Fruit fly (Drosophila melanogaster) whole organism, embryonic: ENCODE measurements around the gene CG16727.
A peak's percentile ranks its signal among the peaks of the same experiment; 100 is the strongest.

Experiments used
- Atf-2 ChIP-seq: fragments of 200-800 bp; sonication (Bioruptor generic); optimal IDR thresholded peaks from 2 replicates; lab custom pipeline; 2016; ENCODE audit warnings: missing biosample characterization, missing genetic modification characterization
- Bteb2 ChIP-seq: fragments of 200-800 bp; sonication (Bioruptor generic); optimal IDR thresholded peaks from 2 replicates; lab custom pipeline; 2016; ENCODE audit warnings: missing biosample characterization, missing genetic modification characterization
- CG10274 ChIP-seq: fragments of 200-800 bp; sonication (Bioruptor generic); optimal IDR thresholded peaks from 3 replicates; lab custom pipeline; 2017; ENCODE audit warnings: missing biosample characterization, mild to moderate bottlenecking, missing genetic modification characterization
- CG10366 ChIP-seq: fragments of 200-800 bp; sonication (Bioruptor generic); IDR thresholded peaks from 2 replicates; pipeline ENCODE4 v1.3.6; 2022; ENCODE audit warnings: missing biosample characterization, missing genetic modification characterization
- CG11247 ChIP-seq: fragments of 200-800 bp; sonication (Bioruptor generic); IDR thresholded peaks from 2 replicates; pipeline ENCODE4 v1.3.6; 2022; ENCODE audit warnings: missing biosample characterization, missing genetic modification characterization
- CG12155 ChIP-seq: fragments of 200-800 bp; sonication (Bioruptor generic); optimal IDR thresholded peaks from 3 replicates; lab custom pipeline; 2016; ENCODE audit warnings: missing biosample characterization, missing genetic modification characterization
- CG13296 ChIP-seq: fragments of 200-800 bp; sonication (Bioruptor generic); optimal IDR thresholded peaks from 3 replicates; lab custom pipeline; 2018; ENCODE audit warnings: missing biosample characterization, mild to moderate bottlenecking, missing genetic modification characterization
- CG14965 ChIP-seq: fragments of 200-800 bp; sonication (Bioruptor generic); optimal IDR thresholded peaks from 2 replicates; lab custom pipeline; 2016; ENCODE audit warnings: missing biosample characterization, missing genetic modification characterization, borderline replicate concordance
- CG15011 ChIP-seq: fragments of 200-800 bp; sonication (Bioruptor generic); optimal IDR thresholded peaks from 3 replicates; lab custom pipeline; 2018; ENCODE audit warnings: missing biosample characterization, mild to moderate bottlenecking, missing genetic modification characterization
- CG16815 ChIP-seq: fragments of 200-800 bp; sonication (Bioruptor generic); optimal IDR thresholded peaks from 3 replicates; lab custom pipeline; 2017; ENCODE audit warnings: missing biosample characterization, mild to moderate bottlenecking, missing genetic modification characterization
- CG17361 ChIP-seq: fragments of 200-800 bp; sonication (Bioruptor generic); IDR thresholded peaks from 3 replicates; pipeline ENCODE4 v1.3.6; 2022; ENCODE audit warnings: missing biosample characterization, missing genetic modification characterization
- CG1832 ChIP-seq: fragments of 200-800 bp; sonication (Bioruptor generic); optimal IDR thresholded peaks from 2 replicates; lab custom pipeline; 2017; ENCODE audit warnings: missing biosample characterization, mild to moderate bottlenecking, missing genetic modification characterization, inconsistent platforms
- CG18476 ChIP-seq: fragments of 200-800 bp; sonication (Bioruptor generic); optimal IDR thresholded peaks from 2 replicates; lab custom pipeline; 2016; ENCODE audit warnings: missing biosample characterization, mild to moderate bottlenecking, missing genetic modification characterization
- CG18619 ChIP-seq: fragments of 200-800 bp; sonication (Bioruptor generic); optimal IDR thresholded peaks from 3 replicates; lab custom pipeline; 2017; ENCODE audit warnings: missing biosample characterization, mild to moderate bottlenecking, missing genetic modification characterization
- CG2116 ChIP-seq: fragments of 200-800 bp; sonication (Bioruptor generic); optimal IDR thresholded peaks from 3 replicates; lab custom pipeline; 2018; ENCODE audit warnings: missing biosample characterization, mild to moderate bottlenecking, missing genetic modification characterization
- CG2875 ChIP-seq: fragments of 200-800 bp; sonication (Bioruptor generic); optimal IDR thresholded peaks from 2 replicates; lab custom pipeline; 2017; ENCODE audit warnings: missing biosample characterization, mild to moderate bottlenecking, missing genetic modification characterization, missing genetic modification reagents
- CG30431 ChIP-seq: fragments of 200-800 bp; sonication (Bioruptor generic); optimal IDR thresholded peaks from 2 replicates; lab custom pipeline; 2017; ENCODE audit warnings: missing biosample characterization, missing genetic modification characterization
- CG32532 ChIP-seq: fragments of 200-800 bp; sonication (Bioruptor generic); IDR thresholded peaks from 2 replicates; pipeline ENCODE4 v1.3.6; 2022; ENCODE audit warnings: missing biosample characterization, missing genetic modification characterization
- CG3281 ChIP-seq: fragments of 200-800 bp; sonication (Bioruptor generic); optimal IDR thresholded peaks from 3 replicates; lab custom pipeline; 2017; ENCODE audit warnings: missing biosample characterization, mild to moderate bottlenecking, missing genetic modification characterization
- CG3995 ChIP-seq: fragments of 200-800 bp; sonication (Bioruptor generic); optimal IDR thresholded peaks from 3 replicates; lab custom pipeline; 2016; ENCODE audit warnings: missing biosample characterization, missing genetic modification characterization
- CG6254 ChIP-seq: fragments of 200-800 bp; sonication (Bioruptor generic); optimal IDR thresholded peaks from 3 replicates; lab custom pipeline; 2017; ENCODE audit warnings: mild to moderate bottlenecking, missing biosample characterization, missing genetic modification reagents, missing genetic modification characterization
- CG6683 ChIP-seq: fragments of 200-800 bp; sonication (Bioruptor generic); optimal IDR thresholded peaks from 2 replicates; lab custom pipeline; 2017; ENCODE audit warnings: missing biosample characterization, mild to moderate bottlenecking, missing genetic modification characterization, missing genetic modification reagents
- E2f1 ChIP-seq: fragments of 200-800 bp; sonication (Bioruptor generic); IDR thresholded peaks from 2 replicates; pipeline ENCODE4 v1.3.6; 2022; ENCODE audit warnings: missing biosample characterization, missing genetic modification characterization
- Fer2 ChIP-seq: fragments of 200-800 bp; sonication (Bioruptor generic); optimal IDR thresholded peaks from 2 replicates; lab custom pipeline; 2018; ENCODE audit warnings: missing biosample characterization, mild to moderate bottlenecking, missing genetic modification characterization, moderate library complexity
- Gug ChIP-seq: fragments of 200-800 bp; sonication (Bioruptor generic); IDR thresholded peaks from 4 replicates; pipeline ENCODE4 v1.3.6; 2022; ENCODE audit warnings: missing biosample characterization, missing genetic modification characterization
- HLH54F ChIP-seq: fragments of 200-800 bp; sonication (Bioruptor generic); optimal IDR thresholded peaks from 3 replicates; lab custom pipeline; 2016; ENCODE audit warnings: missing biosample characterization, missing genetic modification characterization
- Hr39 ChIP-seq: fragments of >200 bp; optimal IDR thresholded peaks from 2 replicates; lab custom pipeline; 2017
- MESR4 ChIP-seq: fragments of 200-800 bp; sonication (Bioruptor generic); optimal IDR thresholded peaks from 2 replicates; lab custom pipeline; 2018; ENCODE audit warnings: missing biosample characterization, mild to moderate bottlenecking, missing genetic modification characterization, moderate library complexity
- Myb ChIP-seq: fragments of 200-800 bp; sonication (Bioruptor generic); optimal IDR thresholded peaks from 2 replicates; lab custom pipeline; 2016; ENCODE audit warnings: missing biosample characterization, missing genetic modification characterization
- NC2α ChIP-seq: fragments of 200-800 bp; sonication (Bioruptor generic); optimal IDR thresholded peaks from 2 replicates; lab custom pipeline; 2016; ENCODE audit warnings: missing biosample characterization, missing genetic modification characterization
- Nf-YB ChIP-seq: fragments of 200-800 bp; sonication (Bioruptor generic); optimal IDR thresholded peaks from 3 replicates; lab custom pipeline; 2019; ENCODE audit warnings: missing biosample characterization, mild to moderate bottlenecking, missing genetic modification characterization, moderate library complexity
- Sry-β ChIP-seq: fragments of 200-800 bp; sonication (Bioruptor generic); optimal IDR thresholded peaks from 2 replicates; lab custom pipeline; 2018; ENCODE audit warnings: missing biosample characterization, mild to moderate bottlenecking, missing genetic modification characterization, moderate library complexity
- Ssrp ChIP-seq: fragments of 200-800 bp; sonication (Bioruptor generic); optimal IDR thresholded peaks from 2 replicates; lab custom pipeline; 2018; ENCODE audit warnings: missing biosample characterization, mild to moderate bottlenecking, missing genetic modification characterization, moderate library complexity
- abd-A ChIP-seq: fragments of 200-800 bp; sonication (Bioruptor generic); optimal IDR thresholded peaks from 3 replicates; lab custom pipeline; 2019; ENCODE audit warnings: missing biosample characterization, mild to moderate bottlenecking, missing genetic modification characterization, moderate library complexity
- ac ChIP-seq: fragments of 200-800 bp; sonication (Bioruptor generic); optimal IDR thresholded peaks from 3 replicates; lab custom pipeline; 2017; ENCODE audit warnings: missing biosample characterization, mild to moderate bottlenecking, missing genetic modification characterization
- amos ChIP-seq: fragments of 200-800 bp; sonication (Bioruptor generic); IDR thresholded peaks from 2 replicates; pipeline ENCODE4 v1.3.6; 2022; ENCODE audit warnings: missing biosample characterization, missing genetic modification characterization; ENCODE audit not compliant: partially characterized antibody
- ap ChIP-seq: fragments of 200-800 bp; sonication (Bioruptor generic); IDR thresholded peaks from 2 replicates; pipeline ENCODE4 v1.3.6; 2022; ENCODE audit warnings: missing biosample characterization, missing genetic modification characterization
- btn ChIP-seq: fragments of 200-800 bp; sonication (Bioruptor generic); optimal IDR thresholded peaks from 2 replicates; lab custom pipeline; 2016; ENCODE audit warnings: missing biosample characterization, missing genetic modification characterization
- chinmo ChIP-seq: fragments of 200-800 bp; sonication (Bioruptor generic); IDR thresholded peaks from 4 replicates; pipeline ENCODE4 v1.3.6; 2022; ENCODE audit warnings: missing biosample characterization, missing genetic modification characterization; ENCODE audit not compliant: partially characterized antibody
- disco-r ChIP-seq: fragments of 200-800 bp; sonication (Bioruptor generic); optimal IDR thresholded peaks from 2 replicates; lab custom pipeline; 2016; ENCODE audit warnings: missing biosample characterization, missing genetic modification characterization
- dmrt11E ChIP-seq: fragments of 200-800 bp; sonication (Bioruptor generic); optimal IDR thresholded peaks from 3 replicates; lab custom pipeline; 2018; ENCODE audit warnings: missing biosample characterization, mild to moderate bottlenecking, missing genetic modification characterization, moderate library complexity
- dmrt99B ChIP-seq: fragments of 200-800 bp; sonication (Bioruptor generic); optimal IDR thresholded peaks from 2 replicates; lab custom pipeline; 2018; ENCODE audit warnings: missing biosample characterization, mild to moderate bottlenecking, missing genetic modification characterization, moderate library complexity
- fu2 ChIP-seq: fragments of 200-800 bp; sonication (Bioruptor generic); optimal IDR thresholded peaks from 2 replicates; lab custom pipeline; 2016; ENCODE audit warnings: missing biosample characterization, missing genetic modification characterization
- lmd ChIP-seq: fragments of 200-800 bp; sonication (Bioruptor generic); IDR thresholded peaks from 2 replicates; pipeline ENCODE4 v1.3.6; 2022; ENCODE audit warnings: missing biosample characterization, missing genetic modification characterization
- pita ChIP-seq: fragments of 200-800 bp; sonication (Bioruptor generic); optimal IDR thresholded peaks from 2 replicates; lab custom pipeline; 2017; ENCODE audit warnings: missing biosample characterization, mild to moderate bottlenecking, missing genetic modification characterization
- ro ChIP-seq: fragments of 200-800 bp; sonication (Bioruptor generic); IDR thresholded peaks from 2 replicates; pipeline ENCODE4 v1.3.6; 2022; ENCODE audit warnings: missing biosample characterization, missing genetic modification characterization
- row ChIP-seq: fragments of 200-800 bp; sonication (Bioruptor generic); IDR thresholded peaks from 3 replicates; pipeline ENCODE4 v1.3.6; 2022; ENCODE audit warnings: missing biosample characterization, missing genetic modification characterization
- stc ChIP-seq: fragments of 200-800 bp; sonication (Bioruptor generic); IDR thresholded peaks from 2 replicates; pipeline ENCODE4 v1.3.6; 2022; ENCODE audit warnings: missing biosample characterization, missing genetic modification characterization
- sug ChIP-seq: fragments of 200-800 bp; optimal IDR thresholded peaks from 2 replicates; lab custom pipeline; 2019; ENCODE audit warnings: missing biosample characterization, mild to moderate bottlenecking, missing genetic modification characterization, moderate library complexity
- tio ChIP-seq: fragments of 200-800 bp; sonication (Bioruptor generic); optimal IDR thresholded peaks from 2 replicates; lab custom pipeline; 2017; ENCODE audit warnings: missing biosample characterization, missing genetic modification characterization, inconsistent platforms
- twi ChIP-seq: fragments of 200-800 bp; optimal IDR thresholded peaks from 2 replicates; lab custom pipeline; 2019; ENCODE audit warnings: missing biosample characterization, mild to moderate bottlenecking, missing genetic modification characterization, moderate library complexity
- zfh1 ChIP-seq: fragments of 200-800 bp; sonication (Bioruptor generic); IDR thresholded peaks from 3 replicates; pipeline ENCODE4 v1.3.6; 2022; ENCODE audit warnings: missing biosample characterization, missing genetic modification characterization

CG16727 gene

DNA sequence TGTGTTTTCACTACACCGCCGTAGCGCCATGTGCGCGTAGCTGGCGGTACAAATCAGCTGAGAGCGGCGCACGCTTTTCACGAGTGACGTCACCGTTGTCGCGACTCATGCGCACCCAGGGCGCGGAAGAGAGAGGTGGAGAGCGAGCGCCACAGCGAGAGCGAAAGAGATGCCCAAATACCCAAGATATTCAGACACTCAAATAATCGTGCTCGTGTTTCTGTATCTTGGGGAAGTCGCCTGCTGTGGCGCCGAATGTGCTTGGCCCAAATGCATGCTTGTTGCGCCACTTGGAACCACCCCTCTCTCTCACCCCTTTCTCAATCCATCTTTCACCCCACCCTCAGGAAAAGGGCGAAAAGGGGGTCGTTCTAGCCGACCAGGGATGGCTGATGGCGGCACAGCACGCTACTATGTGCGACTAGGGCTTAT is 19.5 kb downstream of the CG16727 start, which contains the start of gene CG6231 (continued):
- no peak for TF ChIP-seq zfh1 (GFP tag; lab: Robert Waterston, UW)
- TF ChIP-seq CG6683 (GFP tag; lab: Kevin White, UChicago): no peak
- no peak for TF ChIP-seq CG17361
- no peak for TF ChIP-seq Ssrp
- no peak for TF ChIP-seq HLH54F (GFP tag; lab: Kevin White, UChicago)
- TF ChIP-seq NC2α (GFP tag; lab: Kevin White, UChicago): no peak
- peak; percentile 92; the same call in 3 of the 4 replicates for TF ChIP-seq chinmo (GFP tag; lab: Robert Waterston, UW)
- no peak for TF ChIP-seq tio (GFP tag; lab: Kevin White, UChicago)
- TF ChIP-seq dmrt11E (tag; lab: Kevin White, UChicago): no peak
- TF ChIP-seq CG11247: no peak
- no peak for TF ChIP-seq CG18619
- TF ChIP-seq CG3281 (GFP tag; lab: Kevin White, UChicago): no peak
- no peak for TF ChIP-seq amos (GFP tag; lab: Robert Waterston, UW)
- TF ChIP-seq CG16815 (GFP tag; lab: Kevin White, UChicago): no peak
- TF ChIP-seq Bteb2 (GFP tag; lab: Kevin White, UChicago): no peak
- no peak for TF ChIP-seq pita (GFP tag; lab: Kevin White, UChicago)
- no peak for TF ChIP-seq lmd (GFP tag; lab: Robert Waterston, UW)
- TF ChIP-seq fu2: no peak
- TF ChIP-seq disco-r: no peak
- peak; percentile 27; the same call in 1 of the 2 replicates for TF ChIP-seq CG32532 (GFP tag; lab: Robert Waterston, UW)
- no peak for TF ChIP-seq btn
- no peak for TF ChIP-seq ac (GFP tag; lab: Kevin White, UChicago)
- TF ChIP-seq ro (GFP tag; lab: Robert Waterston, UW): no peak
- no peak for TF ChIP-seq CG2875 (GFP tag; lab: Kevin White, UChicago)
- no peak for TF ChIP-seq Nf-YB (GFP tag; lab: Kevin White, UChicago)
- no peak for TF ChIP-seq CG2116 (GFP tag; lab: Kevin White, UChicago)
- no peak for TF ChIP-seq CG13296 (GFP tag; lab: Kevin White, UChicago)
- no peak for TF ChIP-seq sug (tag; lab: Kevin White, UChicago)
- TF ChIP-seq Atf-2 (GFP tag; lab: Kevin White, UChicago): no peak
- no peak for TF ChIP-seq Fer2
- TF ChIP-seq CG14965 (GFP tag; lab: Kevin White, UChicago): no peak
- no peak for TF ChIP-seq MESR4 (GFP tag; lab: Kevin White, UChicago)
- TF ChIP-seq dmrt99B (tag; lab: Kevin White, UChicago): no peak
- no peak for TF ChIP-seq Hr39 (lab: Kevin White, UChicago)
- no peak for TF ChIP-seq twi
- no peak; the same call in 1 of the 2 replicates for TF ChIP-seq E2f1 (GFP tag; lab: Robert Waterston, UW)
- TF ChIP-seq CG30431 (GFP tag; lab: Kevin White, UChicago): no peak
- no peak for TF ChIP-seq CG12155
- TF ChIP-seq stc (GFP tag; lab: Robert Waterston, UW): no peak
- TF ChIP-seq CG6254 (GFP tag; lab: Kevin White, UChicago): no peak
- no peak for TF ChIP-seq CG15011 (GFP tag; lab: Kevin White, UChicago)
- TF ChIP-seq Myb: no peak
- peak; percentile 62 for TF ChIP-seq abd-A (tag; lab: Kevin White, UChicago)
- TF ChIP-seq CG18476: no peak
- no peak for TF ChIP-seq CG10366
- peak; percentile 33; the same call in 1 of the 3 replicates for TF ChIP-seq row (GFP tag; lab: Robert Waterston, UW)
- no peak for TF ChIP-seq CG3995 (GFP tag; lab: Kevin White, UChicago)
- no peak for TF ChIP-seq Sry-β (GFP tag; lab: Kevin White, UChicago)
- peak; percentile 64 for TF ChIP-seq CG1832 (GFP tag; lab: Kevin White, UChicago)
- TF ChIP-seq CG10274: peak; percentile 84
- no peak; the same call in 3 of the 4 replicates for TF ChIP-seq Gug (GFP tag; lab: Robert Waterston, UW)
- no peak for TF ChIP-seq ap (GFP tag; lab: Robert Waterston, UW)
